Worm (Caenorhabditis elegans) whole organism, L4/young adult: ENCODE measurements around the gene smu-2.
"Not testable (repeated sequence)": the region's sequence is repeated elsewhere in the genome, so short reads cannot be mapped to it uniquely, and the experiment has no call there.

Source experiments
- W03F9.2 ChIP-seq: fragments of 150-350 bp; optimal IDR thresholded peaks from 2 replicates; lab custom pipeline; 2014; ENCODE audit warnings: missing biosample characterization, missing genetic modification characterization
- dao-5 ChIP-seq: sonication (generic microtip); optimal IDR thresholded peaks from 2 replicates; lab custom pipeline; 2016; ENCODE audit warnings: missing genotype, missing genetic modification characterization, moderate library complexity, missing compliant biosample characterization
- him-1 ChIP-seq: sonication (generic microtip); optimal IDR thresholded peaks from 2 replicates; lab custom pipeline; 2016; ENCODE audit warnings: missing genotype, missing genetic modification reagents, missing genetic modification characterization, missing compliant biosample characterization

Gene smu-2

DNA sequence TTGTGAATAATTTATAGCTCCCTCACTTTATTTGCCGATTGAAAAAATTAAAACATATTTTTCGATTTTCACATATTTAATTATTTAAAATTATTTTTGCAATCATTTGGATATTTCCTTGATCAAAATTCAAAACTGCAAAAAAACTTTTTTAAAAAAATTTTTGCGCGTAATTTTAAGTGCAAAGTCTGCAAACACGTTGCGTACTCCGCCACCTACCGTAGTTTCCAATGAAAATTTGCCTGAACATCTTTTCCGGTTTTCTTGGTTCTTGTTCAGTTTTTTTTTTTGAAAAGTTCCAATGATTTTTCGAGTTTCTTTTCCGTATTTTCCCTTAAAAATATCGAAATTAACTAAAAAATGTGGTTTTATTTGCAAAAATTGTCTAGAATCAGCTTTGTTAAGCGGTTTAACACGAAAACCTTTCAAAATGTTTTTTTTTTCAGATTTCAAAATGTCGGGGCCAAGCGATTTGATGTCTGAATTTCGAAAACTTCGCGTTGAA lies 33.4 kb upstream of the smu-2 start, which contains the start of gene C16C8.25:
Gene C16C8.25 (plus strand): TSS at position 455 of the 505 bp plus-strand sequence.
- TF ChIP-seq W03F9.2 (tag; lab: Kevin White, UChicago) (no peak), him-1 (tag; lab: Kevin White, UChicago) (no peak), dao-5 (tag; lab: Kevin White, UChicago) (no peak)

- TF ChIP-seq W03F9.2, dao-5, him-1 (tag; lab: Kevin White, UChicago): not testable (repeated sequence)
Measured at ce11 chrII:3449514-3449913, 32.7 kb upstream of the smu-2 start, which contains the start of gene C16C8.14. Gene C16C8.14, plus strand, starts transcription at chrII:3449814.

DNA sequence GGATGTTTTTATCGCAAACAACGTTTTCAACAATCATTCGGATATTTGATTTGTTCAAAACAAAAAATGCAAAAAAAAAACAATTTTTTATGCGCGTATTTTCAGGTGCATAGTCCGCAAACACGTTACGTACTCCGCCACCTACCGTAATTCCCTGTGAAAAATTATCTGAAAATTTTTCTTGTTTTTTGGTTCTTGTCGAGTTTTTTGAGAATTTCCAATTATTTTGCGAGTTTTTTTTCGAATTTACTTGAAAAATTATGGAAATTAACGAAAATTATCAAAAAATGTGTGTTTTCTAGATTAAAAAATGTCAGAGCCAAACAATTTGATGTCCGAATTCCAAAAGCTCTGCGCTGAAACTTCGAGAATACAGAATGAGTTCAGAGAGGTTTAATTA lies 29.8 kb upstream of the smu-2 start, which contains the start of gene C16C8.12:
Gene C16C8.12 (plus strand): TSS at position 301 of the 400 bp plus-strand sequence.
- TF ChIP-seq W03F9.2 (tag; lab: Kevin White, UChicago): no peak
- TF ChIP-seq dao-5 (tag; lab: Kevin White, UChicago): no peak
- no peak for TF ChIP-seq him-1 (tag; lab: Kevin White, UChicago)

DNA sequence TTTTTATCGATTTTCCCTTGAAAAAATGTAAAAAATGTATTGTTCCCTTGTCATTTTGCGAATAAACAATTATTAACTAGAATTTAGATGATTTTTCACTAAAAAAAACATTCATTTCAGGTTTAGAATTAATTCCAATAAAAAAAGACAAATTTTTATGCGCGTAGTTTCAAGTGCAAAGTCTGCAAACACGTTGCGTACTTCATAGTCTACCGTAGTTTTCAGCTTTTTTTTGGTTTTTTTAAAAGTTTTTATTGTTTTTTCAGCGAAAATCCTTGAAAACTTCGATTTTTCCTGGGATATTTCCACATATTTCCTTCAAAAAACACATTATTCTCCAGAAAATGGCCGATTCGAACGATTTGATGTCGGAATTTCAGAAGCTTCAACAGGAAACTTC lies 28.7 kb upstream of the smu-2 start, which contains the start of gene C16C8.11:
Gene C16C8.11 (plus strand): TSS at position 188 of the 400 bp plus-strand sequence.
- TF ChIP-seq him-1 (tag; lab: Kevin White, UChicago) (no peak), W03F9.2 (tag; lab: Kevin White, UChicago) (no peak), dao-5 (tag; lab: Kevin White, UChicago) (no peak)

DNA sequence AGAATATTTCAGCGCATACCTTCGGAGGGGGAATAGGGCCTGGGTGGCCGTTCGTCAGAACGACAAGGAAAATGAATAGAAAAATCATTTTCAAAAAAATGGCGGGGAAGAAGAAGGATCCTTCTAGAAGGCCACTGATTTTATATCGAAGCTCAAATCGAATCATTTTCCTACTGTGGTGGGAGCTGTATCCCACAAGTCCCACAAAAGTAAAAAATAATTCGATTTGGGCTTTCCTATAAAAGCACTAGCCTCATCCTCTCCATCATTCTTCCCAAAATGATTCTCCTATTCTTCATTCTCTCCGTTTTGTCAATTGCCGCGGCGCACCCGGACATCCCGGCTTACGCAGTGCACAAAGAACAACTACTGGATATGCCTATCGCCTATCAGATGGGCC lies 24.0 kb upstream of the smu-2 start, which contains the start of the genes C16C8.26 and C16C8.19:
Gene C16C8.26 (minus strand): TSS at position 101 of the 400 bp plus-strand sequence.
Gene C16C8.19 (plus strand): TSS at position 279 of the 400 bp plus-strand sequence.
- TF ChIP-seq dao-5 (tag; lab: Kevin White, UChicago): no peak
- TF ChIP-seq W03F9.2 (tag; lab: Kevin White, UChicago): no peak
- TF ChIP-seq him-1 (tag; lab: Kevin White, UChicago): no peak

DNA sequence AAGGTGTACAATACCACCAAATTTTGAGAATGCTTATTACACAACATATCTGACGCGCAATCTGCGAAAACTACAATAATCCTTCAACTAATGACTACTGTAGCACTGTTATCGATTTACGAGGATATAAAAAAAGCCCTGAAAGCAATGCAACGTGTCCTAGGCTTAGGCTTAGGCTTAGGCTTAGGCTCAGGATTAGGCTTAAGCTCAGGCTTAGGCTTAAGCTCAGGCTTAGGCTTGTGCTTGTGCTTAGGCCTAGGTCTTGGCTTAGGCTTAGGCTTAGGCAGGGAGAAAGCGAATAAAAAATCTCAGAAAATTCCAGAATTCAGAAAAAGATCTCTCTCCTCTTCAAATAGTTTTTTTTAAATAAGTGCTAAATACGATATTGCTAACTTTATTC lies 23.0 kb upstream of the smu-2 start:
- TF ChIP-seq him-1 (tag; lab: Kevin White, UChicago): no peak
- TF ChIP-seq dao-5 (tag; lab: Kevin White, UChicago): no peak
- TF ChIP-seq W03F9.2 (tag; lab: Kevin White, UChicago): no peak

ce11 chrII:3460048-3460447 lies 22.2 kb upstream of the smu-2 start, which contains the start of gene C16C8.7:
Gene C16C8.7, minus strand, starts transcription at chrII:3460148.
- TF ChIP-seq him-1 (tag; lab: Kevin White, UChicago): no peak
- TF ChIP-seq W03F9.2 (tag; lab: Kevin White, UChicago): no peak
- TF ChIP-seq dao-5 (tag; lab: Kevin White, UChicago): no peak

- no peak for TF ChIP-seq W03F9.2 (tag; lab: Kevin White, UChicago)
- TF ChIP-seq him-1 (tag; lab: Kevin White, UChicago): no peak
- no peak for TF ChIP-seq dao-5 (tag; lab: Kevin White, UChicago)
Measured at ce11 chrII:3461586-3461985, 20.6 kb upstream of the smu-2 start, which contains the start of gene C16C8.8. Gene C16C8.8, minus strand, starts transcription at chrII:3461686.

ce11 chrII:3463097-3463496 lies 19.1 kb upstream of the smu-2 start, which contains the start of gene C16C8.9:
Gene C16C8.9, minus strand, starts transcription at chrII:3463197.
- TF ChIP-seq him-1 (tag; lab: Kevin White, UChicago): no peak

- not testable (repeated sequence) for TF ChIP-seq him-1, W03F9.2, dao-5 (tag; lab: Kevin White, UChicago)
Measured at ce11 chrII:3464580-3464979, 17.6 kb upstream of the smu-2 start, which contains the start of gene C16C8.10. Gene C16C8.10, minus strand, starts transcription at chrII:3464680.

- no peak for TF ChIP-seq dao-5 (tag; lab: Kevin White, UChicago)
- TF ChIP-seq W03F9.2 (tag; lab: Kevin White, UChicago): no peak
- TF ChIP-seq him-1 (tag; lab: Kevin White, UChicago): no peak
Measured at ce11 chrII:3470549-3470948, 11.7 kb upstream of the smu-2 start, which contains the start of gene Y49F6B.20. Gene Y49F6B.20, minus strand, starts transcription at chrII:3470649.

ce11 chrII:3471603-3472002 lies 10.6 kb upstream of the smu-2 start, which contains the start of gene Y49F6B.13:
Gene Y49F6B.13, minus strand, starts transcription at chrII:3471703.
- TF ChIP-seq him-1 (tag; lab: Kevin White, UChicago) (no peak), dao-5 (tag; lab: Kevin White, UChicago) (no peak), W03F9.2 (tag; lab: Kevin White, UChicago) (no peak)

DNA sequence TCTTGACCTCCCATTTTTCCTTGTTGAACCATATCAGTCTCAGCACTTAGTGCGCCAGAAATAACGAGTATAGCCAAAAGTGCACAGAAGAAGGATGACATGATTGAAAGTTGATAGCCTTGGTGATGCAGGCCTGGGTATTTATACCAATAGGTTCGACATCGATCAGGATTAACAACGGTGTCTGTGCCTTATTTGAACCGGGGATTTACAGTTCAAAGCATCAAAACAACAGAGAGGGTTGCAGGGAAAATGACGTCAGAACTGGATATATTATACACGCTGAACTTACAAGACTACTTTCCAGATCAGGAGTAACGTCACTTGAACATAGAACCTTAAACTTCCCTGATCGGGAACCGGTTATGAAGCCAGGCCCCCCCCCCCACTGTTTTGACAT lies 9.9 kb upstream of the smu-2 start, which contains the start of gene Y49F6B.12:
Gene Y49F6B.12 (minus strand): TSS at position 101 of the 400 bp plus-strand sequence.
- TF ChIP-seq him-1 (tag; lab: Kevin White, UChicago): no peak
- no peak for TF ChIP-seq dao-5 (tag; lab: Kevin White, UChicago)
- no peak for TF ChIP-seq W03F9.2 (tag; lab: Kevin White, UChicago)
